Worm (Caenorhabditis elegans): Measurements from ENCODE around the gene slc-17.5.

DNA sequence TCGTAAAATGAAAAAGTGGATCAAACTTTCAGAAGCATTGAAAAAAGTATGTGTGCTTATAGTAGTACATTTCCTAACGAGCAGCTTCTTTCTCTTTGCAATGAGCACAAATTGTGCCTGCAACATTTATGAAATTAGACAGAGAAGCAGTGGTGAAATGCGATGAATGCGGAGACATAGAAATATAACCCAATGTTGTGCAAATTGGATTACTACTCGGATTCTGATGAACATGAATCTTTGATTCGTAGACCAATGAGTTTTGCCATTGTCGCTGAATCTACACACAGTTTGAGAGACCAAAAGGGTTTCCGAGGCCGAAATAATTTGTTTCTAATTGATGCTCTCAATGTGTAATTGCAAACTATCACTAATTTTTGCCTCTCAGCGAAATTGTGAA lies 30.8 kb downstream of the slc-17.5 start:
- TF ChIP-seq ztf-23 (GFP tag; IDR thresholded peaks at IDR 0.05) (no peak), tab-1 (GFP tag; IDR thresholded peaks at IDR 0.05) (no peak)
